Worm (Caenorhabditis elegans): Measurements from ENCODE around the gene dyn-1.

Gene dyn-1

ce11 chrX:15567986-15568940 lies at the start of gene dyn-1:
Gene dyn-1, plus strand, starts transcription at chrX:15568890.
- TF ChIP-seq dmd-8 (GFP tag; IDR thresholded peaks at IDR 0.05) (no peak), nhr-41 (GFP tag; IDR thresholded peaks at IDR 0.05) (0 out of 2 replicates have a peak, but pooled peaks have one; percentile 10), duxl-1 (tag; optimal IDR thresholded peaks at IDR 0.05; ENCODE audit: poor library complexity) (peak; percentile 13), snpc-1.2 (GFP tag; IDR thresholded peaks at IDR 0.05) (no peak), mdl-1 (tag; optimal IDR thresholded peaks at IDR 0.05) (peak in 1 of 2 experiments; percentile 78), fos-1 (tag; optimal IDR thresholded peaks at IDR 0.05) (no peak), cey-2 (tag; optimal IDR thresholded peaks at IDR 0.05; ENCODE audit: borderline replicate concordance, insufficient read depth) (no peak), jun-1 (tag; optimal IDR thresholded peaks at IDR 0.05) (no peak), F44E2.7 (GFP tag; IDR thresholded peaks at IDR 0.05) (no peak), hlh-30 (tag; optimal IDR thresholded peaks at IDR 0.05; ENCODE audit: insufficient read depth) (peak; percentile 69), aha-1 (tag) (peak; percentile 52), set-16 (GFP tag; IDR thresholded peaks at IDR 0.05) (peak; percentile 64), ceh-44 (GFP tag; IDR thresholded peaks at IDR 0.05) (no peak), nhr-11 (tag; optimal IDR thresholded peaks at IDR 0.05) (peak; percentile 16), dve-1 (tag; optimal IDR thresholded peaks at IDR 0.05; ENCODE audit: insufficient read depth) (peak; percentile 82), hlh-11 (tag; optimal IDR thresholded peaks at IDR 0.05) (peak; percentile 88), tra-1 (GFP tag; IDR thresholded peaks at IDR 0.05) (no peak), hif-1 (tag; optimal IDR thresholded peaks at IDR 0.05) (peak in 1 of 2 experiments; percentile 48), madf-9 (GFP tag; conservative IDR thresholded peaks at IDR 0.05) (peak; percentile 27; the same call in 1 of the 2 replicates), nhr-10 (tag; optimal IDR thresholded peaks at IDR 0.05) (no peak), T20F7.1 (GFP tag; optimal IDR thresholded peaks at IDR 0.05) (no peak), unc-39 (tag; optimal IDR thresholded peaks at IDR 0.05) (no peak), nhr-237 (tag; optimal IDR thresholded peaks at IDR 0.05) (no peak), dmd-9 (GFP tag; IDR thresholded peaks at IDR 0.05) (0 out of 2 replicates have a peak, but pooled peaks have one; percentile 8), lin-1 (GFP tag; IDR thresholded peaks at IDR 0.05) (no peak), lin-29 (GFP tag; IDR thresholded peaks at IDR 0.05) (0 out of 2 replicates have a peak, but pooled peaks have one; percentile 18), Y75B8A.6 (GFP tag; IDR thresholded peaks at IDR 0.05) (no peak), fkh-10 (GFP tag; optimal IDR thresholded peaks at IDR 0.05) (no peak), unc-62 (GFP tag; optimal IDR thresholded peaks at IDR 0.05 in 1 of 2) (no peak), unc-62 (tag; optimal IDR thresholded peaks at IDR 0.05) (no peak), ceh-82 (tag; optimal IDR thresholded peaks at IDR 0.05) (no peak), unc-130 (GFP tag; optimal IDR thresholded peaks at IDR 0.05) (no peak), R02D3.7 (tag; optimal IDR thresholded peaks at IDR 0.05) (no peak), F49E8.2 (tag; optimal IDR thresholded peaks at IDR 0.05; ENCODE audit: borderline replicate concordance) (no peak), nhr-42 (GFP tag; IDR thresholded peaks at IDR 0.05) (0 out of 2 replicates have a peak, but pooled peaks have one; percentile 35), gei-8 (GFP tag; optimal IDR thresholded peaks at IDR 0.05) (no peak), nhr-28 (tag; optimal IDR thresholded peaks at IDR 0.05) (peak; percentile 71), snpc-4 (tag; optimal IDR thresholded peaks at IDR 0.05) (no peak), Y48G9A.11 (GFP tag; IDR thresholded peaks at IDR 0.05) (no peak), mep-1 (tag; optimal IDR thresholded peaks at IDR 0.05) (peak; percentile 88), daf-8 (GFP tag; IDR thresholded peaks at IDR 0.05) (no peak), dmd-6 (GFP tag; IDR thresholded peaks at IDR 0.05) (peak; percentile 64), ama-1 (optimal IDR thresholded peaks at IDR 0.05) (no peak), tag-97 (GFP tag; IDR thresholded peaks at IDR 0.05) (no peak), zfp-3 (GFP tag; conservative IDR thresholded peaks at IDR 0.05) (no peak), nhr-102 (tag; optimal IDR thresholded peaks at IDR 0.05) (peak; percentile 61), ceh-32 (tag; optimal IDR thresholded peaks at IDR 0.05; ENCODE audit: poor library complexity) (no peak), dpl-1 (GFP tag; optimal IDR thresholded peaks at IDR 0.05) (peak; percentile 58), D1046.2 (GFP tag; IDR thresholded peaks at IDR 0.05) (no peak)
